Worm (Caenorhabditis elegans): ENCODE measurements around the gene lin-13.

DNA sequence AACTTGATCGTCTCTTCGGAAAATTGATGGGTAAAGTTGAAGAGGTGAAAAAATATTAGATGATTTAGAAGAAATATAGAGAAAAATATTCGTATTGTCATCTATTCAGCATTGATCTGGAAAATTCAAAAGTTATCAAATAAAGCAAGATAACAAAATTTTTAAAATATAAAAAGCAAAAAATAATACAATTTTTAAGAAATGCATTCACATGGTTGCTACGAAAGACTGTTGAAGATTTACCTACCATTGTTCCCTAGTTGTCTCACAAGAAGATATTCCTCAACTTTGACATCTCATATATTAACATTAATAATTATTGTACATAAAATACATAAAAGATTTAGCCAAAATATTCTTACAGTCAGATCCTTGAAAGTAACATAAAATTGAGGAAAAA is 45.1 kb upstream of the lin-13 start, which contains the start of gene cdh-3:
- TF ChIP-seq ztf-4 (tag; optimal IDR thresholded peaks at IDR 0.05) (no peak), nfya-1 (tag; optimal IDR thresholded peaks at IDR 0.05; ENCODE audit: insufficient read depth) (no peak), ceh-9 (tag; optimal IDR thresholded peaks at IDR 0.05) (no peak), pqm-1 (tag; optimal IDR thresholded peaks at IDR 0.05) (no peak), lin-15B (tag; optimal IDR thresholded peaks at IDR 0.05) (no peak), zag-1 (tag; optimal IDR thresholded peaks at IDR 0.05) (no peak), fkh-2 (tag; optimal IDR thresholded peaks at IDR 0.05) (no peak), egl-5 (tag; optimal IDR thresholded peaks at IDR 0.05) (no peak), nhr-11 (tag; optimal IDR thresholded peaks at IDR 0.05) (no peak), unc-62 (GFP tag; optimal IDR thresholded peaks at IDR 0.05) (no peak), nhr-67 (tag; optimal IDR thresholded peaks at IDR 0.05) (no peak), elt-3 (tag; optimal IDR thresholded peaks at IDR 0.05) (no peak), ztf-11 (tag; optimal IDR thresholded peaks at IDR 0.05) (no peak)
